Worm (Caenorhabditis elegans): ENCODE measurements around the gene cest-10.

Gene cest-10

DNA sequence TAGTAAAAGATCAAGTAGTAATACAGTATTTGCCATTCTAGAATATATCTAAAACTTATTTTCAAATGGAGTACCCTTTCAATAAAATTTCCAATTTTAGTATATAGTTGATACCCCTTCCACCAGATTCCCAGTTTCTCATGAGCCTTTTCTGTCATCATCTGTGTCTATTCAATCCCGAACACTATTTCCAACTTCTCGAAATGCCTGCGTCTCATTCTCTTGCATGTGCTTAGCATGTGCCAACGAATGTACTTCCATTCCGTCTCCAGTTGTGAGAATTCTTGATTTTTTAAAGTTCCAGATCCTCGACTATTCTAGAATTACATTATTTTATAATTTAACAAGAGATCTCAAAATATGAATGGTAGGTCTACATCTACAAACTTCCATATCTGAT, 13.8 kb upstream of the cest-10 start, which contains the start of gene C42D4.18:
TSS of gene C42D4.18 (plus strand) at position 231 of the 400 bp plus-strand sequence.
- TF ChIP-seq flt-1 (GFP tag; IDR thresholded peaks at IDR 0.05), result no peak

- no peak for TF ChIP-seq ets-7 (tag; optimal IDR thresholded peaks at IDR 0.05)
- no peak for TF ChIP-seq aly-1 (tag; optimal IDR thresholded peaks at IDR 0.05)
- no peak for TF ChIP-seq flt-1 (GFP tag; IDR thresholded peaks at IDR 0.05)
- TF ChIP-seq sea-1 (GFP tag; conservative IDR thresholded peaks at IDR 0.05), result no peak
- TF ChIP-seq hmg-4 (GFP tag; optimal IDR thresholded peaks at IDR 0.05), result no peak
- TF ChIP-seq F13C5.2 (tag; optimal IDR thresholded peaks at IDR 0.05), result no peak
- TF ChIP-seq ceh-13 (GFP tag; optimal IDR thresholded peaks at IDR 0.05), result no peak
- no peak for TF ChIP-seq tra-4 (tag; optimal IDR thresholded peaks at IDR 0.05)
These were observed 12.2 kb upstream of the cest-10 start, which contains the start of gene skr-16 for ce11 chrIV:7167983-7168760. Gene skr-16, plus strand, starts transcription at chrIV:7168710.

DNA sequence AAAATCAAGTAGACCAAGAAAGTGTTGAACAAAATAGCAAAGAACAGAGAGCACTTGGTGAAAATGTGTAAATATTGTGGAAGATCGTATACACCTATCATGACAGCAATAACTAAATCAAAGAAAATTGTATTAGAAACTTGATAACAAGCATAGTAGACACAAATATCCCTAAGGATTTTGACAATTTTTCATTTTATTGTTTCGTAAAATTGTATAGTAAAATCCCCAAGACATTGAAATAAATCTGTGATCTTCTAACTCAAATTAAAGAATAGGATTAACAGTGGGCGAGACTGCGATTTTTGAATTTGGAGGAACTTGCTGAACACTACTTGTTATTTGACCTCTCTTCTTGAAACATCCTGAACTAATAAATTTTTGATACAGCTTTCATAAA, 9.1 kb upstream of the cest-10 start, which contains the start of gene str-220:
TSS of gene str-220 (minus strand) at position 101 of the 400 bp plus-strand sequence.
- TF ChIP-seq ama-1 (optimal IDR thresholded peaks at IDR 0.05) (no peak), tbx-37 (GFP tag; conservative IDR thresholded peaks at IDR 0.05) (no peak), ets-7 (tag; optimal IDR thresholded peaks at IDR 0.05) (no peak), hmbx-1 (tag; optimal IDR thresholded peaks at IDR 0.05) (no peak), aly-1 (tag; optimal IDR thresholded peaks at IDR 0.05) (no peak), scrt-1 (GFP tag; IDR thresholded peaks at IDR 0.05) (no peak), sea-1 (GFP tag; conservative IDR thresholded peaks at IDR 0.05) (no peak), hmg-4 (GFP tag; optimal IDR thresholded peaks at IDR 0.05) (no peak), flt-1 (GFP tag; IDR thresholded peaks at IDR 0.05) (no peak), hnd-1 (tag; optimal IDR thresholded peaks at IDR 0.05) (no peak), ceh-36 (tag; optimal IDR thresholded peaks at IDR 0.05) (no peak)

- TF ChIP-seq sea-1 (GFP tag; conservative IDR thresholded peaks at IDR 0.05) (no peak), hmg-4 (GFP tag; optimal IDR thresholded peaks at IDR 0.05) (no peak), ceh-36 (tag; optimal IDR thresholded peaks at IDR 0.05) (no peak)
These were observed 6.9 kb upstream of the cest-10 start, which contains the start of gene str-1 for ce11 chrIV:7173489-7173888. Gene str-1, plus strand, starts transcription at chrIV:7173789.

DNA sequence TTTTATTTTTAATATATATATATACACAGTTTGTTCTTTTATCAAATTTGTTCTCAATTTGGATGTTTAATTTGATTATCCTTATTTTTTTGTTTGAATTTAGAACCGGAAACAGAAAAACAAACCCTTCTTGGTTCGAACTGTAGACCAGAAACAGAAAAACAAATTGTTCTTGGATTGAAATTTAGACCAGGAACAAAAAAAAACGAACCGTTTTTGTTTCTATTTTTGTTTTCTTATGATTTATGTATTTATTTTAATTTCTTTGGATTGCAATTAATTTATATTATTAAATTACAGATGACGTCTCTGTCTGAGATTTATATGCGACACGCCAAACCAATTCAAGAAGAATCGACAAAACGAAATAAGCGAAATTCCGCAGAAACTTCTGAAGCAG, 5.0 kb upstream of the cest-10 start, which contains the start of gene C42D4.19:
TSS of gene C42D4.19 (plus strand) at position 301 of the 400 bp plus-strand sequence.
- no peak for TF ChIP-seq scrt-1 (GFP tag; IDR thresholded peaks at IDR 0.05)
- no peak for TF ChIP-seq pes-1 (GFP tag; IDR thresholded peaks at IDR 0.05)
- no peak for TF ChIP-seq ceh-13 (GFP tag; optimal IDR thresholded peaks at IDR 0.05)
- TF ChIP-seq tra-4 (tag; optimal IDR thresholded peaks at IDR 0.05), result no peak
- no peak for TF ChIP-seq hnd-1 (tag; optimal IDR thresholded peaks at IDR 0.05)
- TF ChIP-seq hmbx-1 (tag; optimal IDR thresholded peaks at IDR 0.05), result no peak
- TF ChIP-seq F13C5.2 (tag; optimal IDR thresholded peaks at IDR 0.05), result no peak

DNA sequence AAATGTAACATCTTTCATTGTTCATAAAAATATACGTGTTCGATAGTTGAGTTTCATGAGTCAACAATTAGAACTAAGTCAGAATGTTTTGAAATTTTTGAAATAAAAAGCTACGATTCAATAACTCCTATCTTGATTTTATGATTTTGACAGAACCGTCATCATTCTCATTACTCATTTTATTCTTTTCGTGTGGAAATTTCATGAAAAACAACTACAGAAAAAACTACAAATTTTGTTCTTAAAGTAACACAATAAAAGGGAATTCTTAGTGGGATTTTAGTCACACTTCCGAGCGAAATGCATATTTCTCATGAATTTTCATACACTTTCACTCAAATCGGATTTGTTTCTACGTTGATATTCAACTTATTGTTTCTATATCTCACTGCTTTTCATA, 3.5 kb upstream of the cest-10 start, which contains the start of gene str-44:
TSS of gene str-44 (plus strand) at position 301 of the 400 bp plus-strand sequence.
- no peak for TF ChIP-seq tbx-37 (GFP tag; conservative IDR thresholded peaks at IDR 0.05)
- no peak for TF ChIP-seq flt-1 (GFP tag; IDR thresholded peaks at IDR 0.05)
- TF ChIP-seq hnd-1 (tag; optimal IDR thresholded peaks at IDR 0.05), result no peak

DNA sequence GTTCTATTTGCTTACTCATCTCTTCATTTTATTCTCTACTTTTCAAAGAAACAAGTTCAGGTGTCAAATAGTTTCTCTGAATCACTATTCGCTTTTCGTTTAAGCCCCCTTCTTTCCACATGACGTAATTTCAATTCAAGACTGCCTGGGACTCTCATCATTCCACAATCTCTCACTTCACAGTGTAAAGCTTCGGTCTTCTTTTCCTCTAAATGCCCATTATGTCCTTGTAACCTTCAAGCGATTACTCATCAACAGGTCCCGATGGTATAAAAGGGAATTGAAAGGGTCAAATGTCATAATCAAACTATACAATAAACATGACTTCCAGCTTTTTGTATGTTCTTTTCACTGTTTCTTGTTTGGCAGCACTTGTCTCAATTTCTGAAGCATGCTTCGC, 1.4 kb upstream of the cest-10 start, which contains the start of gene C42D4.3:
TSS of gene C42D4.3 (plus strand) at position 298 of the 400 bp plus-strand sequence.
- TF ChIP-seq tbx-37 (GFP tag; conservative IDR thresholded peaks at IDR 0.05), result no peak
- TF ChIP-seq flt-1 (GFP tag; IDR thresholded peaks at IDR 0.05), result no peak
- TF ChIP-seq B0310.2 (tag; optimal IDR thresholded peaks at IDR 0.05), result no peak
- no peak for TF ChIP-seq hnd-1 (tag; optimal IDR thresholded peaks at IDR 0.05)
- no peak for TF ChIP-seq tbx-11 (GFP tag; IDR thresholded peaks at IDR 0.05)
- no peak for TF ChIP-seq hmbx-1 (tag; optimal IDR thresholded peaks at IDR 0.05)
- TF ChIP-seq pes-1 (GFP tag; IDR thresholded peaks at IDR 0.05), result no peak
- TF ChIP-seq ceh-36 (tag; optimal IDR thresholded peaks at IDR 0.05), result no peak
- TF ChIP-seq sea-1 (GFP tag; conservative IDR thresholded peaks at IDR 0.05), result no peak
- TF ChIP-seq aly-1 (tag; optimal IDR thresholded peaks at IDR 0.05), result no peak
- no peak for TF ChIP-seq scrt-1 (GFP tag; IDR thresholded peaks at IDR 0.05)
- no peak for TF ChIP-seq tra-4 (tag; optimal IDR thresholded peaks at IDR 0.05)
- no peak for TF ChIP-seq ceh-13 (GFP tag; optimal IDR thresholded peaks at IDR 0.05)
- no peak for TF ChIP-seq hmg-4 (GFP tag; optimal IDR thresholded peaks at IDR 0.05)
- no peak for TF ChIP-seq ama-1 (optimal IDR thresholded peaks at IDR 0.05)
- no peak for TF ChIP-seq ets-7 (tag; optimal IDR thresholded peaks at IDR 0.05)
- no peak for TF ChIP-seq F13C5.2 (tag; optimal IDR thresholded peaks at IDR 0.05)

- TF ChIP-seq flt-1 (GFP tag; IDR thresholded peaks at IDR 0.05) (no peak), F13C5.2 (tag; optimal IDR thresholded peaks at IDR 0.05) (no peak), ceh-13 (GFP tag; optimal IDR thresholded peaks at IDR 0.05) (no peak), pes-1 (GFP tag; IDR thresholded peaks at IDR 0.05) (no peak), aly-1 (tag; optimal IDR thresholded peaks at IDR 0.05) (no peak), ets-7 (tag; optimal IDR thresholded peaks at IDR 0.05) (no peak), hmbx-1 (tag; optimal IDR thresholded peaks at IDR 0.05) (no peak), tbx-11 (GFP tag; IDR thresholded peaks at IDR 0.05) (no peak), sea-1 (GFP tag; conservative IDR thresholded peaks at IDR 0.05) (no peak), tra-4 (tag; optimal IDR thresholded peaks at IDR 0.05) (no peak)
These were observed 2.5 kb downstream of the cest-10 start for ce11 chrIV:7182818-7183217.
